Fruit fly (Drosophila melanogaster) whole organism, embryonic: ENCODE results near the gene CG15144.

Source experiments
- CG11398 ChIP-seq: fragments of 200-800 bp; sonication (Bioruptor generic); optimal IDR thresholded peaks from 2 replicates; lab custom pipeline; 2016; ENCODE audit warnings: missing biosample characterization, missing genetic modification characterization
- CG1233 ChIP-seq: fragments of 200-800 bp; sonication (Bioruptor generic); optimal IDR thresholded peaks from 4 replicates; lab custom pipeline; 2018; ENCODE audit warnings: missing biosample characterization, mild to moderate bottlenecking, missing genetic modification characterization
- CG13296 ChIP-seq: fragments of 200-800 bp; sonication (Bioruptor generic); optimal IDR thresholded peaks from 3 replicates; lab custom pipeline; 2018; ENCODE audit warnings: missing biosample characterization, mild to moderate bottlenecking, missing genetic modification characterization
- CG14014 ChIP-seq: fragments of 200-800 bp; sonication (Bioruptor generic); IDR thresholded peaks from 2 replicates; pipeline ENCODE4 v1.3.6; 2022; ENCODE audit warnings: missing biosample characterization, missing genetic modification characterization
- CG14441 ChIP-seq: fragments of 200-800 bp; sonication (Bioruptor generic); IDR thresholded peaks from 2 replicates; pipeline ENCODE4 v1.3.6; 2022; ENCODE audit warnings: missing biosample characterization, missing genetic modification characterization
- CG14710 ChIP-seq: fragments of 200-800 bp; sonication (Bioruptor generic); optimal IDR thresholded peaks from 3 replicates; lab custom pipeline; 2019; ENCODE audit warnings: missing biosample characterization, mild to moderate bottlenecking, missing genetic modification characterization, moderate library complexity
- CG14860 ChIP-seq: fragments of 200-800 bp; sonication (Bioruptor generic); IDR thresholded peaks from 3 replicates; pipeline ENCODE4 v1.3.6; 2022; ENCODE audit warnings: missing biosample characterization, missing genetic modification characterization; ENCODE audit not compliant: partially characterized antibody
- CG1529 ChIP-seq: fragments of 200-800 bp; sonication (Bioruptor generic); optimal IDR thresholded peaks from 3 replicates; lab custom pipeline; 2018; ENCODE audit warnings: missing biosample characterization, missing genetic modification characterization
- CG15514 ChIP-seq: fragments of 200-800 bp; sonication (Bioruptor generic); optimal IDR thresholded peaks from 3 replicates; lab custom pipeline; 2017; ENCODE audit warnings: missing biosample characterization, missing genetic modification characterization, mild to moderate bottlenecking, moderate library complexity, missing genetic modification reagents
- CG15601 ChIP-seq: fragments of 200-800 bp; sonication (Bioruptor generic); optimal IDR thresholded peaks from 3 replicates; lab custom pipeline; 2019; ENCODE audit warnings: missing biosample characterization, mild to moderate bottlenecking, missing genetic modification characterization, moderate library complexity
- CG17612 ChIP-seq: fragments of 200-800 bp; sonication (Bioruptor generic); IDR thresholded peaks from 2 replicates; pipeline ENCODE4 v1.3.6; 2022; ENCODE audit warnings: missing biosample characterization, missing genetic modification characterization
- CG3163 ChIP-seq: fragments of 200-800 bp; sonication (Bioruptor generic); optimal IDR thresholded peaks from 3 replicates; lab custom pipeline; 2016; ENCODE audit warnings: missing biosample characterization, missing genetic modification characterization
- CG34422 ChIP-seq: fragments of 200-800 bp; sonication (Bioruptor generic); IDR thresholded peaks from 3 replicates; pipeline ENCODE4 v1.3.6; 2022; ENCODE audit warnings: missing biosample characterization, missing genetic modification characterization
- CG3726 ChIP-seq: fragments of 200-800 bp; sonication (Bioruptor generic); IDR thresholded peaks from 3 replicates; pipeline ENCODE4, ENCODE4 v1.3.6; 2022; ENCODE audit warnings: missing biosample characterization, missing genetic modification characterization
- CG4617 ChIP-seq: fragments of 200-800 bp; sonication (Bioruptor generic); optimal IDR thresholded peaks from 3 replicates; lab custom pipeline; 2016; ENCODE audit warnings: missing biosample characterization, missing genetic modification characterization, borderline replicate concordance
- CG8290 ChIP-seq, 3 experiments: fragments of 200-800 bp; sonication (Bioruptor generic); optimal IDR thresholded peaks; 2 replicates each; lab custom pipeline; 2016 to 2019; ENCODE audit warnings: missing biosample characterization in 3 of 3, missing genetic modification characterization in 3 of 3, mild to moderate bottlenecking in 2 of 3, moderate library complexity in 1 of 3
- CG9609 ChIP-seq: fragments of 200-800 bp; sonication (Bioruptor generic); optimal IDR thresholded peaks from 3 replicates; lab custom pipeline; 2016; ENCODE audit warnings: missing biosample characterization, missing genetic modification characterization
- CG9932 ChIP-seq: fragments of 200-800 bp; sonication (Bioruptor generic); IDR thresholded peaks from 2 replicates; pipeline ENCODE4 v1.3.6; 2022; ENCODE audit warnings: missing biosample characterization, missing genetic modification characterization
- CTCF ChIP-seq: fragments of 200-800 bp; sonication (Bioruptor generic); optimal IDR thresholded peaks from 2 replicates; lab custom pipeline; 2017; ENCODE audit warnings: missing biosample characterization, mild to moderate bottlenecking, missing genetic modification characterization, moderate library complexity
- Dll ChIP-seq: fragments of 200-800 bp; sonication (Bioruptor generic); IDR thresholded peaks from 4 replicates; pipeline ENCODE4 v1.3.6; 2022; ENCODE audit warnings: missing biosample characterization, missing genetic modification characterization; ENCODE audit not compliant: partially characterized antibody
- E2f2 ChIP-seq: fragments of 200-800 bp; sonication (Bioruptor generic); IDR thresholded peaks from 2 replicates; pipeline ENCODE4 v1.3.6; 2022; ENCODE audit warnings: missing biosample characterization, missing genetic modification characterization
- ERR ChIP-seq: fragments of 200-800 bp; sonication (Bioruptor generic); optimal IDR thresholded peaks from 2 replicates; lab custom pipeline; 2016; ENCODE audit warnings: missing biosample characterization, missing genetic modification characterization
- Elba2 ChIP-seq: fragments of 200-800 bp; sonication (Bioruptor generic); optimal IDR thresholded peaks from 3 replicates; lab custom pipeline; 2016; ENCODE audit warnings: missing biosample characterization, missing genetic modification characterization
- HmgZ ChIP-seq: fragments of 200-800 bp; sonication (Bioruptor generic); optimal IDR thresholded peaks from 2 replicates; lab custom pipeline; 2018; ENCODE audit warnings: missing biosample characterization, mild to moderate bottlenecking, missing genetic modification characterization
- Hmx ChIP-seq: fragments of 200-800 bp; sonication (Bioruptor generic); optimal IDR thresholded peaks from 2 replicates; lab custom pipeline; 2016; ENCODE audit warnings: missing biosample characterization, missing genetic modification characterization
- Hr51 ChIP-seq, 2 experiments: fragments of 200-800 bp; sonication (Bioruptor generic); optimal IDR thresholded peaks; 2 replicates in 1 of 2; 3 replicates in 1 of 2; lab custom pipeline; 2016 to 2018; ENCODE audit warnings: missing biosample characterization in 2 of 2, missing genetic modification characterization in 2 of 2, mild to moderate bottlenecking in 1 of 2, moderate library complexity in 1 of 2
- Lhr ChIP-seq: fragments of 200-800 bp; sonication (Bioruptor generic); optimal IDR thresholded peaks from 3 replicates; lab custom pipeline; 2017; ENCODE audit warnings: mild to moderate bottlenecking, missing biosample characterization, missing genetic modification reagents, missing genetic modification characterization
- Lpt ChIP-seq: fragments of >200 bp; optimal IDR thresholded peaks from 2 replicates; lab custom pipeline; 2018; ENCODE audit warnings: missing biosample characterization, missing genetic modification characterization
- MESR4 ChIP-seq: fragments of 200-800 bp; sonication (Bioruptor generic); optimal IDR thresholded peaks from 2 replicates; lab custom pipeline; 2018; ENCODE audit warnings: missing biosample characterization, mild to moderate bottlenecking, missing genetic modification characterization, moderate library complexity
- Max ChIP-seq: fragments of 200-800 bp; sonication (Bioruptor generic); optimal IDR thresholded peaks from 2 replicates; lab custom pipeline; 2016; ENCODE audit warnings: missing biosample characterization, mild to moderate bottlenecking, missing genetic modification characterization
- Mrtf ChIP-seq: fragments of 200-800 bp; sonication (Bioruptor generic); IDR thresholded peaks from 3 replicates; pipeline ENCODE4 v1.3.6; 2022; ENCODE audit warnings: missing biosample characterization, missing genetic modification characterization
- Rfx ChIP-seq: fragments of 200-800 bp; sonication (Bioruptor generic); IDR thresholded peaks from 2 replicates; pipeline ENCODE4 v1.3.6; 2022; ENCODE audit warnings: missing biosample characterization, missing genetic modification characterization
- Sry-δ ChIP-seq: fragments of 200-800 bp; sonication (Bioruptor generic); optimal IDR thresholded peaks from 2 replicates; lab custom pipeline; 2016; ENCODE audit warnings: missing biosample characterization, missing genetic modification characterization
- Taf1 ChIP-seq: fragments of 200-800 bp; sonication (Bioruptor generic); IDR thresholded peaks from 2 replicates; pipeline ENCODE4 v1.3.6; 2022; ENCODE audit warnings: missing biosample characterization, missing genetic modification characterization
- YL-1 ChIP-seq: fragments of 200-800 bp; sonication (Bioruptor generic); optimal IDR thresholded peaks from 3 replicates; lab custom pipeline; 2017; ENCODE audit warnings: missing biosample characterization, mild to moderate bottlenecking, missing genetic modification characterization
- ato ChIP-seq: fragments of 200-800 bp; sonication (Bioruptor generic); IDR thresholded peaks from 2 replicates; pipeline ENCODE4 v1.3.6; 2022; ENCODE audit warnings: missing biosample characterization, missing genetic modification characterization; ENCODE audit not compliant: partially characterized antibody
- chn ChIP-seq: fragments of 200-800 bp; sonication (Bioruptor generic); optimal IDR thresholded peaks from 2 replicates; lab custom pipeline; 2016; ENCODE audit warnings: missing biosample characterization, missing genetic modification characterization
- dysf ChIP-seq: fragments of 200-800 bp; sonication (Bioruptor generic); IDR thresholded peaks from 3 replicates; pipeline ENCODE4 v1.3.6; 2022; ENCODE audit warnings: missing biosample characterization, missing genetic modification characterization
- esg ChIP-seq: fragments of 200-800 bp; sonication (Bioruptor generic); conservative IDR thresholded peaks from 2 replicates; pipeline ENCODE4 v1.3.6; 2022; ENCODE audit warnings: missing biosample characterization, missing genetic modification characterization
- ewg ChIP-seq: fragments of 200-800 bp; sonication (Bioruptor generic); optimal IDR thresholded peaks from 3 replicates; lab custom pipeline; 2017; ENCODE audit warnings: mild to moderate bottlenecking, missing biosample characterization, missing genetic modification reagents, missing genetic modification characterization
- ftz-f1 ChIP-seq: fragments of 200-800 bp; sonication (Bioruptor generic); optimal IDR thresholded peaks from 2 replicates; lab custom pipeline; 2016; ENCODE audit warnings: missing biosample characterization, missing genetic modification characterization
- gsb-n ChIP-seq: fragments of 200-800 bp; sonication (Bioruptor generic); optimal IDR thresholded peaks from 3 replicates; lab custom pipeline; 2018; ENCODE audit warnings: missing biosample characterization, mild to moderate bottlenecking, missing genetic modification characterization
- hbn ChIP-seq: fragments of 200-800 bp; sonication (Bioruptor generic); IDR thresholded peaks from 2 replicates; pipeline ENCODE4 v1.3.6; 2022; ENCODE audit warnings: missing biosample characterization, missing genetic modification characterization; ENCODE audit not compliant: partially characterized antibody
- mld ChIP-seq: fragments of 200-800 bp; sonication (Bioruptor generic); IDR thresholded peaks from 3 replicates; pipeline ENCODE4 v1.3.6; 2022; ENCODE audit warnings: missing biosample characterization, missing genetic modification characterization; ENCODE audit not compliant: partially characterized antibody
- psq ChIP-seq: fragments of 200-800 bp; sonication (Bioruptor generic); optimal IDR thresholded peaks from 2 replicates; lab custom pipeline; 2017; ENCODE audit warnings: missing biosample characterization, missing genetic modification characterization
- pzg ChIP-seq: fragments of 200-800 bp; sonication (Bioruptor generic); optimal IDR thresholded peaks from 3 replicates; lab custom pipeline; 2018; ENCODE audit warnings: missing biosample characterization, mild to moderate bottlenecking, missing genetic modification characterization, moderate library complexity
- ranshi ChIP-seq: fragments of 200-800 bp; sonication (Bioruptor generic); IDR thresholded peaks from 2 replicates; pipeline ENCODE4 v1.3.6; 2022; ENCODE audit warnings: missing biosample characterization, missing genetic modification characterization
- sim ChIP-seq: fragments of 200-800 bp; sonication (Bioruptor generic); IDR thresholded peaks from 2 replicates; pipeline ENCODE4 v1.3.6; 2022; ENCODE audit warnings: missing biosample characterization, missing genetic modification characterization
- slbo ChIP-seq: fragments of 200-800 bp; sonication (Bioruptor generic); IDR thresholded peaks from 2 replicates; pipeline ENCODE4 v1.3.6; 2022; ENCODE audit warnings: missing biosample characterization, missing genetic modification characterization
- sna ChIP-seq: fragments of 200-800 bp; sonication (Bioruptor generic); IDR thresholded peaks from 2 replicates; pipeline ENCODE4 v1.3.6; 2022; ENCODE audit warnings: missing biosample characterization, missing genetic modification characterization; ENCODE audit not compliant: partially characterized antibody
- unpg ChIP-seq: fragments of 200-800 bp; sonication (Bioruptor generic); optimal IDR thresholded peaks from 3 replicates; lab custom pipeline; 2018; ENCODE audit warnings: missing biosample characterization, mild to moderate bottlenecking, missing genetic modification characterization, moderate library complexity

CG15144 gene

DNA sequence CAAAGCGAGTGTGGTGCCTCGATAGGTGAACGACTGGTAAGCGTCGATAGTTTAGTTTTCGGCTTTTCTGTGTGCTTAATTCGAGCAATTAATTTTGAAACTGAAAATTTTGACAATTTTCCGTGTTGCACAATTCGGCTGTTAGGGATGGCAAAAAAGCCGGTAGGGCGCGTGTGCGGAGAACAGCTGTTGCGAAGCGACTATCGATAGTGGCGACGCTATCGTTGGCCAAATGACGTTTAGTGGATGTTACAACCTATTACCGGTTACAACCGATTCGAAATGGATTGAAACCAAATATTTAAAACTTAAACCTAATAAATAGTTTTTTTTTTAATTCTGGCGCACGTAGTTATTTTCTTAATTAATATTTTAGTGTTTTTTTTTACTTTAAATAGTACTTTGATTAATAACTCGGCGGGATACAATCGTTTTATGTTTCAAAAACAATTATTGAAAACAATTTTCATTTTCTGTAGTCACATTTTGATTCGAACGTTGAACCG is 27.9 kb downstream of the CG15144 start, which contains the start of the genes mEFTs and Dhc36C (continued):
- TF ChIP-seq CG14860, result peak; percentile 72
- no peak for TF ChIP-seq CG14441 (GFP tag; lab: Robert Waterston, UW)
- no peak for TF ChIP-seq chn
- no peak for TF ChIP-seq CG13296 (GFP tag; lab: Kevin White, UChicago)
- TF ChIP-seq ranshi (GFP tag; lab: Robert Waterston, UW), result no peak
- no peak for TF ChIP-seq CG3726 (GFP tag; lab: Robert Waterston, UW)
- peak; percentile 70 for TF ChIP-seq Max (GFP tag; lab: Kevin White, UChicago)
- peak; percentile 57; the same call in 1 of the 3 replicates for TF ChIP-seq mld (GFP tag; lab: Robert Waterston, UW)
- TF ChIP-seq esg (GFP tag; lab: Robert Waterston, UW), result no peak
- peak; percentile 76; the same call in 1 of the 3 replicates for TF ChIP-seq CG34422 (GFP tag; lab: Robert Waterston, UW)
- no peak for TF ChIP-seq CG1233 (GFP tag; lab: Kevin White, UChicago)
- no peak for TF ChIP-seq CG14014
- TF ChIP-seq Lhr (GFP tag; lab: Kevin White, UChicago), result peak; percentile 58
- no peak for TF ChIP-seq gsb-n (tag; lab: Kevin White, UChicago)
- TF ChIP-seq CG11398 (GFP tag; lab: Kevin White, UChicago), result no peak
- 0 out of 2 replicates have a peak, but pooled peaks have one; percentile 11 for TF ChIP-seq CG9932
- no peak for TF ChIP-seq CG3163
- no peak for TF ChIP-seq dysf (GFP tag; lab: Robert Waterston, UW)
- no peak for TF ChIP-seq CG17612 (GFP tag; lab: Robert Waterston, UW)
- peak; percentile 75 for TF ChIP-seq sna (GFP tag; lab: Robert Waterston, UW)
- TF ChIP-seq Elba2 (GFP tag; lab: Kevin White, UChicago), result no peak
- no peak for TF ChIP-seq Hr51 (GFP tag; optimal IDR thresholded peaks at IDR 0.05; lab: Kevin White, UChicago)
- TF ChIP-seq CG15514, result peak; percentile 42
- TF ChIP-seq Hmx, result no peak
- peak; percentile 72 for TF ChIP-seq YL-1 (GFP tag; lab: Kevin White, UChicago)
- no peak for TF ChIP-seq CG1529 (GFP tag; lab: Kevin White, UChicago)
- TF ChIP-seq unpg (GFP tag; lab: Kevin White, UChicago), result no peak
- TF ChIP-seq CG14710 (tag; lab: Kevin White, UChicago), result peak; percentile 46
- TF ChIP-seq slbo, result peak; percentile 39
- peak; percentile 51 for TF ChIP-seq Rfx (GFP tag; lab: Robert Waterston, UW)
- TF ChIP-seq psq (GFP tag; lab: Kevin White, UChicago), result no peak
- TF ChIP-seq HmgZ (tag; lab: Kevin White, UChicago), result peak; percentile 37
- no peak for TF ChIP-seq ERR (GFP tag; lab: Kevin White, UChicago)
- no peak for TF ChIP-seq CG9609 (GFP tag; lab: Kevin White, UChicago)
- no peak for TF ChIP-seq CG8290 (GFP tag; optimal IDR thresholded peaks at IDR 0.05; lab: Kevin White, UChicago)
- peak in 1 of 2 experiments; percentile 40 for TF ChIP-seq CG8290 (tag; optimal IDR thresholded peaks at IDR 0.05; lab: Kevin White, UChicago)
- peak; percentile 81 for TF ChIP-seq pzg
- TF ChIP-seq MESR4, result peak; percentile 66
- TF ChIP-seq hbn (GFP tag; lab: Robert Waterston, UW), result peak; percentile 60
- no peak for TF ChIP-seq sim (GFP tag; lab: Robert Waterston, UW)
- no peak for TF ChIP-seq Lpt (GFP tag; lab: Kevin White, UChicago)
- TF ChIP-seq Mrtf (GFP tag; lab: Robert Waterston, UW), result no peak
- TF ChIP-seq ato (GFP tag; lab: Robert Waterston, UW), result peak; percentile 65
- no peak for TF ChIP-seq ftz-f1 (GFP tag; lab: Kevin White, UChicago)
- TF ChIP-seq Sry-δ, result peak; percentile 93
- TF ChIP-seq ewg (GFP tag; lab: Kevin White, UChicago), result peak; percentile 96
- TF ChIP-seq CTCF (GFP tag; lab: Kevin White, UChicago), result peak; percentile 62
- peak; percentile 8 for TF ChIP-seq CG15601 (tag; lab: Kevin White, UChicago)
- TF ChIP-seq CG4617, result peak; percentile 46
- no peak for TF ChIP-seq Taf1 (GFP tag; lab: Robert Waterston, UW)
- peak; percentile 86 for TF ChIP-seq E2f2 (GFP tag; lab: Robert Waterston, UW)
- TF ChIP-seq Dll (GFP tag; lab: Robert Waterston, UW), result peak; percentile 87
